Fruit fly (Drosophila melanogaster): Measurements from ENCODE around the gene Wdr81.

Wdr81 gene

DNA sequence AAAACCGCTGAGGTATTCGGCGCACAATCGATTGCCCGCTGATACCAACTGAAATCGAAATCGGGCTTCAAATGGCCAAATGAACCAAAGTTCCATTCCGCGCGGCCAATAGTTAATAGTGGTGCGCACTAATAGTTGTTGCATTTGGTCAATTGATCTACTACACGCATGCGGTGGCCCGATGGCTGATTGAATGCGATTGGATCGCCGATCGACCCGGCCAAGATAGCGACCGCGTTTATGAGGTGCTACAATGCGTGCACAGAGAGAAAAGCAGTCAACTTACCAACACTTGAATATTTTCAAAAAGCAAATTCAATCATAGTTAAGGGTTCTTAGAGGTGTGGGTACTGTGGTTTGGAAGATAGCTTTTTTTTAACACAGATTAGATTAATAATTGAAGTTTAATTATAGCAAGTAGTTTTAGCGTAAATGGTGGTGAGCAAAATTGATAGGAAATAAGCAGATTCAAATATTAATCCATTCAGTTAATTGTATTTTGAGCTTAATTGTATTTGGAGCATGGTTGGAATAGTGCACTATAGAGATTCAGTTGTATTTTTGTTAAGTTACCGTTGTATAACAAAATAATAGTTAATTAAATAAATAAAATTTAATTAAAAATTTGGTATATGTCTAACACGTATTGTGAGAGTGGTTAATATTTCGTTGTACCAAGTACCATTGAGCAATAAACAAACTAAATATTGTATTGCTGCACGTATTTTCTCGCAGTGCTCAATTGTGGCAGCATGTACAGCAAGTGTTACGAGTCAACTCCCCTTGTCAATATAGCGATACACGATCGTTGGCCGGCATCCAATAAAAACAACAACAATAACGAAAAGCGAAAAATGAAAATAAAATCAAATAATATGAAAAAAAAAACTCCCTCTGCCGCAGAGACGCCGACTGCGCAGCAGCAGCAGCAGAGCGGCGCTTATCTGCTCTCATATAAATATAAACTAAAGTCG is 6.0 kb upstream of the Wdr81 start (continued):
- peak; percentile 44; the same call in 2 of the 3 replicates for TF ChIP-seq CG34422 (GFP tag; IDR thresholded peaks at IDR 0.05)
- no peak for TF ChIP-seq D (optimal IDR thresholded peaks at IDR 0.05)
- TF ChIP-seq D (GFP tag; optimal IDR thresholded peaks at IDR 0.05), result peak; percentile 67
- no peak for TF ChIP-seq Ets97D (GFP tag; optimal IDR thresholded peaks at IDR 0.05)
- peak; percentile 34 for TF ChIP-seq NC2β (GFP tag; optimal IDR thresholded peaks at IDR 0.05)
- no peak for TF ChIP-seq bigmax (GFP tag; optimal IDR thresholded peaks at IDR 0.05)
- no peak for TF ChIP-seq Neu2 (GFP tag; optimal IDR thresholded peaks at IDR 0.05; ENCODE audit: borderline replicate concordance)
- TF ChIP-seq CG2129 (GFP tag; IDR thresholded peaks at IDR 0.05; ENCODE audit: partially characterized antibody), result no peak
- TF ChIP-seq Abd-B (GFP tag; optimal IDR thresholded peaks at IDR 0.05), result peak; percentile 29
- peak; percentile 60 for TF ChIP-seq HHEX (GFP tag; optimal IDR thresholded peaks at IDR 0.05)
- TF ChIP-seq caup (GFP tag; optimal IDR thresholded peaks at IDR 0.05; ENCODE audit: severe bottlenecking), result no peak
- no peak for TF ChIP-seq ssp (GFP tag; IDR thresholded peaks at IDR 0.05)
- peak; percentile 26 for TF ChIP-seq dmrt11E (tag; optimal IDR thresholded peaks at IDR 0.05)
- TF ChIP-seq CG7839 (tag; optimal IDR thresholded peaks at IDR 0.05), result peak; percentile 69
- peak; percentile 67 for TF ChIP-seq CG13424 (tag; optimal IDR thresholded peaks at IDR 0.05)
- TF ChIP-seq sug (tag; optimal IDR thresholded peaks at IDR 0.05), result peak; percentile 11
- no peak for TF ChIP-seq salm (tag; optimal IDR thresholded peaks at IDR 0.05)
- TF ChIP-seq CG11695 (GFP tag; IDR thresholded peaks at IDR 0.05), result peak; percentile 43; the same call in 1 of the 3 replicates
- no peak for TF ChIP-seq amos (GFP tag; IDR thresholded peaks at IDR 0.05; ENCODE audit: partially characterized antibody)
- TF ChIP-seq CG3838 (GFP tag; optimal IDR thresholded peaks at IDR 0.05), result no peak
- TF ChIP-seq chn (GFP tag; optimal IDR thresholded peaks at IDR 0.05), result peak; percentile 54
- no peak for TF ChIP-seq GATAe (GFP tag; conservative IDR thresholded peaks at IDR 0.05)
- TF ChIP-seq wor (GFP tag; IDR thresholded peaks at IDR 0.05), result no peak; the same call in 1 of the 2 replicates
- TF ChIP-seq sr (GFP tag; IDR thresholded peaks at IDR 0.05), result no peak
- TF ChIP-seq CG33213 (GFP tag; optimal IDR thresholded peaks at IDR 0.05), result no peak
- TF ChIP-seq pzg (GFP tag; optimal IDR thresholded peaks at IDR 0.05), result peak; percentile 3
- TF ChIP-seq corto (GFP tag; optimal IDR thresholded peaks at IDR 0.05), result peak; percentile 22
- TF ChIP-seq CG2199 (GFP tag; IDR thresholded peaks at IDR 0.05), result 0 out of 3 replicates have a peak, but pooled peaks have one; percentile 69
- peak; percentile 56 for TF ChIP-seq Hr3 (GFP tag; optimal IDR thresholded peaks at IDR 0.05)
- TF ChIP-seq CG3995 (GFP tag; optimal IDR thresholded peaks at IDR 0.05), result no peak
- peak; percentile 6 for TF ChIP-seq CG11398 (GFP tag; optimal IDR thresholded peaks at IDR 0.05)
- peak; percentile 69 for TF ChIP-seq tio (GFP tag; optimal IDR thresholded peaks at IDR 0.05)
- peak; percentile 63 for TF ChIP-seq CG11085 (GFP tag; IDR thresholded peaks at IDR 0.05)
- no peak for TF ChIP-seq Fer2 (tag; optimal IDR thresholded peaks at IDR 0.05)
- no peak for TF ChIP-seq lov (optimal IDR thresholded peaks at IDR 0.05)
- 0 out of 3 replicates have a peak, but pooled peaks have one; percentile 14 for TF ChIP-seq lov (GFP tag; IDR thresholded peaks at IDR 0.05)
- TF ChIP-seq Eip74EF (GFP tag; optimal IDR thresholded peaks at IDR 0.05), result no peak
- peak; percentile 35; the same call in 1 of the 2 replicates for TF ChIP-seq Lim3 (GFP tag; IDR thresholded peaks at IDR 0.05)
- TF ChIP-seq CG9876 (GFP tag; optimal IDR thresholded peaks at IDR 0.05), result no peak
- no peak for TF ChIP-seq CG10147 (GFP tag; optimal IDR thresholded peaks at IDR 0.05)
- peak; percentile 34 for TF ChIP-seq CG6654 (GFP tag; optimal IDR thresholded peaks at IDR 0.05)
- TF ChIP-seq stc (GFP tag; IDR thresholded peaks at IDR 0.05), result 0 out of 2 replicates have a peak, but pooled peaks have one; percentile 25
- TF ChIP-seq CG30403 (GFP tag; optimal IDR thresholded peaks at IDR 0.05), result peak; percentile 75
- peak; percentile 70 for TF ChIP-seq CG15269 (tag; optimal IDR thresholded peaks at IDR 0.05)
- no peak for TF ChIP-seq tap (tag; optimal IDR thresholded peaks at IDR 0.05)
- TF ChIP-seq Hey (tag; optimal IDR thresholded peaks at IDR 0.05), result no peak
- TF ChIP-seq sna (GFP tag; IDR thresholded peaks at IDR 0.05; ENCODE audit: partially characterized antibody), result no peak
- no peak for TF ChIP-seq cas (GFP tag; IDR thresholded peaks at IDR 0.05)
